Fruit fly (Drosophila melanogaster): Measurements from ENCODE around the gene Amt.

Amt gene

dm6 chr3R:15243452-15243851 lies 5.5 kb downstream of the Amt start (continued):
- peak; percentile 85 for TF ChIP-seq gcm (GFP tag; optimal IDR thresholded peaks at IDR 0.05)
- no peak for TF ChIP-seq CG8388 (GFP tag; optimal IDR thresholded peaks at IDR 0.05)
- no peak for TF ChIP-seq CG11504 (tag; optimal IDR thresholded peaks at IDR 0.05)
- TF ChIP-seq gfzf (GFP tag; optimal IDR thresholded peaks at IDR 0.05) = no peak
- TF ChIP-seq tll (GFP tag; optimal IDR thresholded peaks at IDR 0.05) = peak in 1 of 2 experiments; percentile 16
- TF ChIP-seq Fer1 (GFP tag; optimal IDR thresholded peaks at IDR 0.05) = no peak
- no peak for TF ChIP-seq gro (GFP tag; optimal IDR thresholded peaks at IDR 0.05)
- TF ChIP-seq Meics (GFP tag; optimal IDR thresholded peaks at IDR 0.05) = no peak
- TF ChIP-seq Ada2b (GFP tag; IDR thresholded peaks at IDR 0.05) = no peak
- no peak for TF ChIP-seq her (GFP tag; optimal IDR thresholded peaks at IDR 0.05)
- TF ChIP-seq Doc3 (GFP tag; IDR thresholded peaks at IDR 0.05; ENCODE audit: partially characterized antibody) = no peak
- TF ChIP-seq CG34224 (GFP tag; IDR thresholded peaks at IDR 0.05; ENCODE audit: partially characterized antibody) = no peak
- TF ChIP-seq CG2712 (tag; optimal IDR thresholded peaks at IDR 0.05) = no peak
- TF ChIP-seq CG17829 (tag; optimal IDR thresholded peaks at IDR 0.05) = no peak
- TF ChIP-seq wor (GFP tag; IDR thresholded peaks at IDR 0.05) = no peak
- no peak for TF ChIP-seq CG14014 (GFP tag; IDR thresholded peaks at IDR 0.05)
- no peak for TF ChIP-seq kni (GFP tag; optimal IDR thresholded peaks at IDR 0.05)
- no peak for TF ChIP-seq scrt (GFP tag; optimal IDR thresholded peaks at IDR 0.05)
- TF ChIP-seq Dfd (GFP tag; optimal IDR thresholded peaks at IDR 0.05) = no peak
- no peak for TF ChIP-seq CG11695 (GFP tag; IDR thresholded peaks at IDR 0.05)
- no peak for TF ChIP-seq ttk (GFP tag; IDR thresholded peaks at IDR 0.05)
- peak; percentile 41 for TF ChIP-seq CG12769 (tag; optimal IDR thresholded peaks at IDR 0.05)
- TF ChIP-seq hbn (GFP tag; IDR thresholded peaks at IDR 0.05; ENCODE audit: partially characterized antibody) = no peak
- no peak for TF ChIP-seq gcm2 (GFP tag; optimal IDR thresholded peaks at IDR 0.05)
- TF ChIP-seq nerfin-2 (GFP tag; IDR thresholded peaks at IDR 0.05; ENCODE audit: partially characterized antibody) = no peak
- no peak for TF ChIP-seq D19A (tag; optimal IDR thresholded peaks at IDR 0.05)
- no peak for TF ChIP-seq CG1603 (tag; optimal IDR thresholded peaks at IDR 0.05)
- TF ChIP-seq CG15011 (GFP tag; optimal IDR thresholded peaks at IDR 0.05) = no peak
- TF ChIP-seq Hmr (GFP tag; optimal IDR thresholded peaks at IDR 0.05) = no peak
- no peak for TF ChIP-seq sr (GFP tag; IDR thresholded peaks at IDR 0.05)
- TF ChIP-seq Abd-B (GFP tag; optimal IDR thresholded peaks at IDR 0.05) = no peak
- TF ChIP-seq CG3407 (GFP tag; optimal IDR thresholded peaks at IDR 0.05) = no peak
- no peak for TF ChIP-seq zf30C (GFP tag; optimal IDR thresholded peaks at IDR 0.05)
- TF ChIP-seq Atf6 (GFP tag; IDR thresholded peaks at IDR 0.05) = no peak
- TF ChIP-seq CG9215 (GFP tag; IDR thresholded peaks at IDR 0.05) = no peak
- TF ChIP-seq HLHmδ (GFP tag; optimal IDR thresholded peaks at IDR 0.05) = no peak
- TF ChIP-seq CG2129 (GFP tag; IDR thresholded peaks at IDR 0.05; ENCODE audit: partially characterized antibody) = no peak
- TF ChIP-seq TFAM (GFP tag; optimal IDR thresholded peaks at IDR 0.05) = no peak
- no peak for TF ChIP-seq pb (GFP tag; optimal IDR thresholded peaks at IDR 0.05)
- TF ChIP-seq ssp (GFP tag; IDR thresholded peaks at IDR 0.05) = no peak
- peak; percentile 43; the same call in 1 of the 2 replicates for TF ChIP-seq Adf1 (GFP tag; IDR thresholded peaks at IDR 0.05)
- TF ChIP-seq ro (GFP tag; IDR thresholded peaks at IDR 0.05) = no peak
- TF ChIP-seq CG10267 (tag; optimal IDR thresholded peaks at IDR 0.05) = no peak
- TF ChIP-seq fu2 (GFP tag; optimal IDR thresholded peaks at IDR 0.05) = no peak
- TF ChIP-seq Ets97D (GFP tag; optimal IDR thresholded peaks at IDR 0.05) = no peak
- no peak for TF ChIP-seq CG6683 (GFP tag; optimal IDR thresholded peaks at IDR 0.05)
- TF ChIP-seq Blimp-1 (GFP tag; optimal IDR thresholded peaks at IDR 0.05) = no peak
- no peak for TF ChIP-seq sna (GFP tag; IDR thresholded peaks at IDR 0.05; ENCODE audit: partially characterized antibody)
- TF ChIP-seq NFAT (GFP tag; IDR thresholded peaks at IDR 0.05) = peak; percentile 63; the same call in 1 of the 2 replicates
- TF ChIP-seq en (GFP tag; optimal IDR thresholded peaks at IDR 0.05) = no peak
- no peak for TF ChIP-seq repo (GFP tag; optimal IDR thresholded peaks at IDR 0.05)

Measured in whole organism, embryonic.